Worm (Caenorhabditis elegans) whole organism, L2 larva: ENCODE data around the gene F10C2.3.

Source experiments
- F13H6.1 ChIP-seq: sonication (generic microtip); optimal IDR thresholded peaks from 2 replicates; lab custom pipeline; 2016; ENCODE audit warnings: missing genetic modification characterization, missing compliant biosample characterization
- ceh-82 ChIP-seq: fragments of 150-350 bp; optimal IDR thresholded peaks from 2 replicates; lab custom pipeline; 2014; ENCODE audit warnings: missing biosample characterization, missing genetic modification characterization
- elt-3 ChIP-seq: sonication (generic microtip); optimal IDR thresholded peaks from 2 replicates; lab custom pipeline; 2017; ENCODE audit warnings: missing biosample characterization, missing genetic modification characterization
- nhr-10 ChIP-seq: sonication (generic microtip); optimal IDR thresholded peaks from 2 replicates; lab custom pipeline; 2017; ENCODE audit warnings: missing biosample characterization, missing genetic modification characterization
- nhr-12 ChIP-seq: fragments of 150-350 bp; optimal IDR thresholded peaks from 2 replicates; lab custom pipeline; 2014; ENCODE audit warnings: missing biosample characterization, missing genetic modification characterization
- nhr-237 ChIP-seq: fragments of 150-350 bp; optimal IDR thresholded peaks from 2 replicates; lab custom pipeline; 2014; ENCODE audit warnings: missing biosample characterization, missing genetic modification characterization
- zag-1 ChIP-seq: fragments of 150-350 bp; optimal IDR thresholded peaks from 2 replicates; lab custom pipeline; 2014; ENCODE audit warnings: missing biosample characterization, missing genetic modification characterization
- ztf-11 ChIP-seq: sonication (generic microtip); optimal IDR thresholded peaks from 2 replicates; lab custom pipeline; 2017; ENCODE audit warnings: missing biosample characterization, missing genetic modification characterization

DNA sequence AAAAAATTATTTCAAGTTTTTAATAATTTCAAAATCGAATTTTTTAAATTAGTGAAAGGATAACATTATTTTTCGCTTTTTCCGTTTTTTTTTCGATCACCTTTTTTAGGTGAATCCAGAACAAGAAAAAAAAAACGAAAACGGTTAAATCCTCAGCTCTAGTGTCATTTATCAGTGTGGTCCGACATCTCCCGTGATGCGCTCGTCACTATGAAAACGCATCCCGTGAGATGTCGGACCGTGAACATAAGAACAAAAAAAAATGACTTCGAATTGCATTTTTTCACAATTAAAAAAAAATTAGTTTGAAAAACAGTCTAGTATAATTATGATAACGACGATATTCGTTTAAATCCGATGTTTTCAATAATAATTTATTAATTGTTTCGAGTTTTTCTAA lies 27.6 kb downstream of the F10C2.3 start:
- TF ChIP-seq F13H6.1: no peak
- TF ChIP-seq ztf-11: no peak
- TF ChIP-seq ceh-82 (tag; lab: Kevin White, UChicago): no peak
- no peak for TF ChIP-seq zag-1
- TF ChIP-seq nhr-12: no peak
- TF ChIP-seq nhr-237 (tag; lab: Kevin White, UChicago): no peak
- no peak for TF ChIP-seq elt-3 (tag; lab: Kevin White, UChicago)
- TF ChIP-seq nhr-10 (tag; lab: Kevin White, UChicago): no peak
